Worm (Caenorhabditis elegans) whole organism, young adult: ENCODE results near the gene tag-297.

Source experiments
- B0336.3 ChIP-seq: fragments of 200-800 bp; sonication (Bioruptor generic); IDR thresholded peaks from 2 replicates; pipeline ENCODE4 v1.3.6; 2022; ENCODE audit warnings: missing genetic modification characterization, missing compliant biosample characterization
- C17E4.6 ChIP-seq: fragments of 200-800 bp; sonication (Bioruptor generic); IDR thresholded peaks from 2 replicates; pipeline ENCODE4 v1.3.6; 2022; ENCODE audit warnings: missing genetic modification reagents, missing genetic modification characterization, missing compliant biosample characterization
- D2030.7 ChIP-seq: fragments of 200-800 bp; sonication (Bioruptor generic); IDR thresholded peaks from 2 replicates; pipeline ENCODE4 v1.3.6; 2022; ENCODE audit warnings: missing genetic modification reagents, missing genetic modification characterization, missing compliant biosample characterization
- F57A8.1 ChIP-seq: fragments of 200-800 bp; sonication (Bioruptor generic); optimal IDR thresholded peaks from 2 replicates; lab custom pipeline; 2018; ENCODE audit warnings: mild to moderate bottlenecking, missing genetic modification characterization, moderate library complexity, missing compliant biosample characterization
- F57C9.4 ChIP-seq: sonication (generic microtip); optimal IDR thresholded peaks from 2 replicates; lab custom pipeline; 2017; ENCODE audit warnings: mild to moderate bottlenecking, missing genetic modification characterization, missing compliant biosample characterization
- K11D2.4 ChIP-seq: fragments of 200-800 bp; sonication (Bioruptor generic); IDR thresholded peaks from 2 replicates; pipeline ENCODE4 v1.3.6; 2022; ENCODE audit warnings: missing genetic modification reagents, missing genetic modification characterization, missing compliant biosample characterization
- Y56A3A.18 ChIP-seq: fragments of 200-800 bp; sonication (Bioruptor generic); IDR thresholded peaks from 2 replicates; pipeline ENCODE4 v1.3.6; 2022; ENCODE audit warnings: missing genetic modification reagents, missing genetic modification characterization, missing compliant biosample characterization
- ZK185.1 ChIP-seq: sonication (generic microtip); optimal IDR thresholded peaks from 2 replicates; lab custom pipeline; 2016; ENCODE audit warnings: mild to moderate bottlenecking, missing genetic modification characterization, missing compliant biosample characterization; ENCODE audit not compliant: poor library complexity, severe bottlenecking
- ama-1 ChIP-seq, 3 experiments: fragments of 150-350 bp in 1 of 3; sonication (generic microtip) in 2 of 3; optimal IDR thresholded peaks; 2 replicates each; lab custom pipeline; 2014 to 2018; ENCODE audit warnings: missing biosample characterization in 2 of 3, missing genetic modification characterization in 2 of 3, missing genetic modification reagents in 2 of 3
- aptf-2 ChIP-seq: fragments of 200-800 bp; sonication (Bioruptor generic); conservative IDR thresholded peaks from 2 replicates; pipeline ENCODE4 v1.3.6; 2022; ENCODE audit warnings: missing genetic modification reagents, missing genetic modification characterization, missing compliant biosample characterization
- ceh-27 ChIP-seq: fragments of 200-800 bp; sonication (Bioruptor generic); optimal IDR thresholded peaks from 2 replicates; lab custom pipeline; 2018; ENCODE audit warnings: mild to moderate bottlenecking, missing genetic modification characterization, moderate library complexity, missing compliant biosample characterization
- ceh-58 ChIP-seq: fragments of 200-800 bp; sonication (Bioruptor generic); IDR thresholded peaks from 2 replicates; pipeline ENCODE4 v1.3.6; 2022; ENCODE audit warnings: missing genetic modification characterization, missing compliant biosample characterization
- ceh-79 ChIP-seq: sonication (generic microtip); optimal IDR thresholded peaks from 2 replicates; lab custom pipeline; 2017; ENCODE audit warnings: mild to moderate bottlenecking, missing genetic modification characterization, missing compliant biosample characterization
- dpff-1 ChIP-seq: sonication (generic microtip); optimal IDR thresholded peaks from 2 replicates; lab custom pipeline; 2017; ENCODE audit warnings: mild to moderate bottlenecking, missing genetic modification characterization, missing compliant biosample characterization
- egl-44 ChIP-seq: fragments of 200-800 bp; sonication (Bioruptor generic); IDR thresholded peaks from 2 replicates; pipeline ENCODE4 v1.3.6; 2022; ENCODE audit warnings: missing genetic modification reagents, missing genetic modification characterization, missing compliant biosample characterization
- egrh-3 ChIP-seq: fragments of 200-800 bp; sonication (Bioruptor generic); IDR thresholded peaks from 2 replicates; pipeline ENCODE4 v1.3.6; 2022; ENCODE audit warnings: missing genetic modification reagents, missing genetic modification characterization, missing compliant biosample characterization
- ets-4 ChIP-seq: fragments of 200-800 bp; sonication (Bioruptor generic); optimal IDR thresholded peaks from 2 replicates; lab custom pipeline; 2018; ENCODE audit warnings: mild to moderate bottlenecking, missing genetic modification characterization, missing compliant biosample characterization
- him-1 ChIP-seq: sonication (generic microtip); optimal IDR thresholded peaks from 2 replicates; lab custom pipeline; 2016; ENCODE audit warnings: missing genotype, missing genetic modification reagents, missing genetic modification characterization, missing compliant biosample characterization
- hlh-26 ChIP-seq: fragments of 200-800 bp; sonication (Bioruptor generic); conservative IDR thresholded peaks from 2 replicates; pipeline ENCODE4 v1.3.6; 2022; ENCODE audit warnings: missing genetic modification reagents, missing genetic modification characterization, missing compliant biosample characterization
- hrde-1 ChIP-seq: sonication (generic microtip); optimal IDR thresholded peaks from 2 replicates; lab custom pipeline; 2016; ENCODE audit warnings: missing genetic modification characterization, mild to moderate bottlenecking, missing compliant biosample characterization, moderate library complexity, missing genotype, missing genetic modification reagents, borderline replicate concordance
- let-526 ChIP-seq: fragments of 200-800 bp; sonication (Bioruptor generic); IDR thresholded peaks from 2 replicates; pipeline ENCODE4 v1.3.6; 2022; ENCODE audit warnings: missing genetic modification reagents, missing genetic modification characterization, missing compliant biosample characterization
- lir-1 ChIP-seq: fragments of 200-800 bp; sonication (Bioruptor generic); conservative IDR thresholded peaks from 2 replicates; pipeline ENCODE4 v1.3.6; 2022; ENCODE audit warnings: missing genetic modification reagents, missing genetic modification characterization, missing compliant biosample characterization
- madf-10 ChIP-seq: sonication (generic microtip); optimal IDR thresholded peaks from 2 replicates; lab custom pipeline; 2016; ENCODE audit warnings: mild to moderate bottlenecking, missing genetic modification characterization, missing compliant biosample characterization
- madf-3 ChIP-seq: fragments of 200-800 bp; sonication (Bioruptor generic); IDR thresholded peaks from 2 replicates; pipeline ENCODE4 v1.3.6; 2022; ENCODE audit warnings: missing genetic modification reagents, missing genetic modification characterization, missing compliant biosample characterization
- mxl-1 ChIP-seq: sonication (generic microtip); optimal IDR thresholded peaks from 2 replicates; lab custom pipeline; 2016; ENCODE audit warnings: missing genetic modification characterization, missing compliant biosample characterization
- nfya-1 ChIP-seq: sonication (generic microtip); optimal IDR thresholded peaks from 2 replicates; lab custom pipeline; 2017; ENCODE audit warnings: antibody characterized with exemption, missing compliant biosample characterization, missing genetic modification characterization, borderline replicate concordance; ENCODE audit not compliant: insufficient read depth
- nfya-2 ChIP-seq: fragments of 200-800 bp; sonication (Bioruptor generic); IDR thresholded peaks from 2 replicates; pipeline ENCODE4 v1.3.6; 2022; ENCODE audit warnings: missing genetic modification reagents, missing genetic modification characterization, missing compliant biosample characterization
- rcor-1 ChIP-seq: fragments of 200-800 bp; sonication (Bioruptor generic); IDR thresholded peaks from 2 replicates; pipeline ENCODE4 v1.3.6; 2022; ENCODE audit warnings: missing genetic modification reagents, missing genetic modification characterization, missing compliant biosample characterization
- rec-8 ChIP-seq, 2 experiments: sonication (generic microtip); optimal IDR thresholded peaks; 2 replicates each; lab custom pipeline; 2016; ENCODE audit warnings: mild to moderate bottlenecking in 2 of 2, missing genetic modification characterization in 2 of 2, missing genetic modification reagents in 2 of 2, missing genotype in 2 of 2, missing biosample characterization in 1 of 2, missing compliant biosample characterization in 1 of 2, moderate library complexity in 1 of 2
- rpc-1 ChIP-seq, 2 experiments: fragments of 150-350 bp in 1 of 2; sonication (generic microtip) in 1 of 2; optimal IDR thresholded peaks; 2 replicates each; lab custom pipeline; 2014 to 2018; ENCODE audit warnings: missing biosample characterization in 1 of 2, missing genetic modification characterization in 1 of 2, missing genetic modification reagents in 1 of 2, missing genotype in 1 of 2
- sdz-38 ChIP-seq: sonication (generic microtip); optimal IDR thresholded peaks from 2 replicates; lab custom pipeline; 2016; ENCODE audit warnings: missing genotype, missing genetic modification characterization, missing compliant biosample characterization
- somi-1 ChIP-seq: fragments of 200-800 bp; sonication (Bioruptor generic); optimal IDR thresholded peaks from 2 replicates; lab custom pipeline; 2018; ENCODE audit warnings: mild to moderate bottlenecking, missing genetic modification characterization, missing compliant biosample characterization
- sptf-2 ChIP-seq: fragments of 200-800 bp; sonication (Bioruptor generic); optimal IDR thresholded peaks from 2 replicates; lab custom pipeline; 2018; ENCODE audit warnings: mild to moderate bottlenecking, missing genetic modification characterization, missing compliant biosample characterization
- tbp1 ChIP-seq: fragments of 200-800 bp; sonication (Bioruptor generic); optimal IDR thresholded peaks from 2 replicates; lab custom pipeline; 2018; ENCODE audit warnings: mild to moderate bottlenecking, missing genetic modification characterization, missing compliant biosample characterization
- unc-130 ChIP-seq: sonication (generic microtip); optimal IDR thresholded peaks from 2 replicates; lab custom pipeline; 2016; ENCODE audit warnings: missing genetic modification reagents, missing genetic modification characterization, missing compliant biosample characterization
- zfh-2 ChIP-seq: fragments of 200-800 bp; sonication (Bioruptor generic); conservative IDR thresholded peaks from 2 replicates; pipeline ENCODE4 v1.3.6; 2022; ENCODE audit warnings: missing genetic modification reagents, missing genetic modification characterization, missing compliant biosample characterization
- zim-3 ChIP-seq: sonication (generic microtip); optimal IDR thresholded peaks from 2 replicates; lab custom pipeline; 2017; ENCODE audit warnings: mild to moderate bottlenecking, missing genetic modification characterization, moderate library complexity, missing compliant biosample characterization
- ztf-22 ChIP-seq: fragments of 200-800 bp; sonication (Bioruptor generic); optimal IDR thresholded peaks from 2 replicates; lab custom pipeline; 2018; ENCODE audit warnings: mild to moderate bottlenecking, missing genetic modification characterization, moderate library complexity, missing compliant biosample characterization

tag-297 gene

DNA sequence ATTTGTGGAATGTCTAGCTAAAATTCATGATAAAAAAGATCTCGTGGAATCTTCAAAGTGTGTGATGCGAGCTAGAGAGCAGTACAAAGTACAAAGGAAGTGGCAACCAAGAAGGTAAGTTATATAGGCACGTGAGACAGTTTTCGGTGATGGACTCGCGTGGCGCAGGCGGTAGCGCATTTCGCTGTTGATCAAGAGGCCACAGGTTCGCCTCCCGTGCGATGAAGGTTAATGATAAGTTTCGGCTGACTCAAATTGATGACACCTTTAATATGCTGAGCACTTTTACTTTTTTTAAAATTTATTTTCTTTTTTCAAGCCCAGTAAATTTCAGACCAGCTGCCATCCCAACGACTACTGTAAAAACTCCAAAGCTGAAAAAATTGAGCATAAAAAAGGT lies 10.5 kb upstream of the tag-297 start (continued):
- TF ChIP-seq him-1 (tag; lab: Kevin White, UChicago): peak; percentile 64
- TF ChIP-seq ceh-79 (tag; lab: Kevin White, UChicago): peak; percentile 5
- 0 out of 2 replicates have a peak, but pooled peaks have one; percentile 30 for TF ChIP-seq egrh-3 (GFP tag; lab: Robert Waterston, UW)
- TF ChIP-seq rpc-1 (optimal IDR thresholded peaks at IDR 0.05; lab: Kevin White, UChicago): peak; percentile 84
- TF ChIP-seq rpc-1 (tag; optimal IDR thresholded peaks at IDR 0.05; lab: Kevin White, UChicago): peak; percentile 91
- TF ChIP-seq ama-1 (optimal IDR thresholded peaks at IDR 0.05; lab: Kevin White, UChicago): no peak
- peak in 1 of 2 experiments; percentile 34 for TF ChIP-seq ama-1 (GFP tag; optimal IDR thresholded peaks at IDR 0.05; lab: Kevin White, UChicago)
- 0 out of 2 replicates have a peak, but pooled peaks have one; percentile 15 for TF ChIP-seq C17E4.6 (GFP tag; lab: Robert Waterston, UW)
- peak; percentile 8 for TF ChIP-seq sptf-2
- peak; percentile 20 for TF ChIP-seq ets-4 (GFP tag; lab: Kevin White, UChicago)
- TF ChIP-seq hlh-26 (GFP tag; lab: Robert Waterston, UW): 0 out of 2 replicates have a peak, but pooled peaks have one; percentile 28
- TF ChIP-seq dpff-1 (tag; lab: Kevin White, UChicago): no peak
- TF ChIP-seq ztf-22: no peak
- TF ChIP-seq F57C9.4 (tag; lab: Kevin White, UChicago): peak; percentile 15
- TF ChIP-seq somi-1 (GFP tag; lab: Kevin White, UChicago): peak; percentile 15
- TF ChIP-seq nfya-2 (GFP tag; lab: Robert Waterston, UW): no peak
- peak; percentile 41 for TF ChIP-seq madf-10 (tag; lab: Kevin White, UChicago)
- TF ChIP-seq, all 124 proteins: peak for 78

DNA sequence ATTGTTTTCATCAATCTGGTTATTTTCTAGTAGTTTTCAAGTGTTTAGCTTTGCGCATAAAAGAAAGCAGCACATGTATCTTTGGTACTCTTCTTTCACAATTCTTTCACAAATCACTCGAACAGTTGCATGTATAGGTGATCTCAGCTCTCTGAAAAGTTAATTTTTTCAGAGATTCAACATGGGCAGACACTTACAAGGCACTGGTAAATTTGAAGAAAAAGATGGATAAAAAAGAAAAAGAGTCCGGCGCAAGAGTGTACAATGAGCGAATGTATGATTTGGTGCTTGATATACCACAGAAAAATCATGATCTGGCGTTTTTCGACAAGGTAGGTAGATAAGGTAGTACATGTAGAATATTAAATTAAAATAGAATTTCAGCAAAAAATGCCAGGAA lies 9.3 kb upstream of the tag-297 start:
- no peak for TF ChIP-seq F57C9.4 (tag; lab: Kevin White, UChicago)
- TF ChIP-seq nfya-2 (GFP tag; lab: Robert Waterston, UW): no peak
- TF ChIP-seq ZK185.1: no peak
- TF ChIP-seq B0336.3 (GFP tag; lab: Robert Waterston, UW): no peak
- no peak for TF ChIP-seq madf-3 (GFP tag; lab: Robert Waterston, UW)
- TF ChIP-seq F57A8.1 (GFP tag; lab: Kevin White, UChicago): no peak
- TF ChIP-seq zim-3 (tag; lab: Kevin White, UChicago): no peak
- no peak for TF ChIP-seq nfya-1
- TF ChIP-seq mxl-1 (tag; lab: Kevin White, UChicago): no peak
- no peak for TF ChIP-seq unc-130 (GFP tag; lab: Kevin White, UChicago)
- TF ChIP-seq zfh-2 (GFP tag; lab: Robert Waterston, UW): no peak
- TF ChIP-seq dpff-1 (tag; lab: Kevin White, UChicago): no peak
- TF ChIP-seq aptf-2: no peak
- TF ChIP-seq egl-44: no peak
- TF ChIP-seq lir-1 (GFP tag; lab: Robert Waterston, UW): no peak
- TF ChIP-seq let-526 (GFP tag; lab: Robert Waterston, UW): no peak
- TF ChIP-seq, all 124 proteins: peak for 0

DNA sequence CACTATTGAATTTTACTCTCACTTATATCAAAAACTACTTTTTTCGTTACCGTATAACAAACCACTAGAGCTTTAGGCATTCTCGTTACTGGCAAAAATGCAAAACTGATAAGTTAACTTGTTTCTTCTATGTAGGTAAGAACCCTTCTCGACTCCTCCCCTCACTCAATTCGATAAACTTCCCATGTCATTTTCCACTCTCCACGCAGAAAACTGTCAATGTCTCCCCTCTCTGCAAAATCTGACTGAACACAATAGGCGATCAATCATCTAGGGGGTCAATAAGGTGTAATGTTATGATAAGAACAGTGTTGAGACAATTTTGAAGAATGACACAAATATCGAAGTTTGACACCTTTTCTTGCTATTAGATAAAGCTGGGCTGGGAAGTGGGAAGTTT lies 8.7 kb upstream of the tag-297 start:
- TF ChIP-seq rcor-1 (GFP tag; lab: Robert Waterston, UW) (no peak), Y56A3A.18 (no peak), zim-3 (tag; lab: Kevin White, UChicago) (no peak), ceh-58 (GFP tag; lab: Robert Waterston, UW) (no peak), D2030.7 (GFP tag; lab: Robert Waterston, UW) (no peak), aptf-2 (no peak), sdz-38 (tag; lab: Kevin White, UChicago) (no peak), hrde-1 (tag; lab: Kevin White, UChicago) (no peak), K11D2.4 (no peak), tbp1 (GFP tag; lab: Kevin White, UChicago) (no peak), ceh-27 (GFP tag; lab: Kevin White, UChicago) (no peak), rec-8 (tag; optimal IDR thresholded peaks at IDR 0.05; lab: Kevin White, UChicago) (no peak)
